Fruit fly (Drosophila melanogaster): ENCODE measurements around the gene CG42853.

Gene CG42853

dm6 chr3L:18102161-18102565 is 19.6 kb downstream of the CG42853 start (continued):
- TF ChIP-seq nau (GFP tag; optimal IDR thresholded peaks at IDR 0.05): no peak
- peak; percentile 41 for TF ChIP-seq Spps (tag; optimal IDR thresholded peaks at IDR 0.05)
- no peak for TF ChIP-seq B-H1 (GFP tag; IDR thresholded peaks at IDR 0.05)
- no peak for TF ChIP-seq Fer1 (GFP tag; optimal IDR thresholded peaks at IDR 0.05)
- TF ChIP-seq otp (GFP tag; IDR thresholded peaks at IDR 0.05): no peak
- TF ChIP-seq CG12104 (GFP tag; optimal IDR thresholded peaks at IDR 0.05): no peak
- TF ChIP-seq lilli (GFP tag; optimal IDR thresholded peaks at IDR 0.05): no peak
- TF ChIP-seq Meics (GFP tag; optimal IDR thresholded peaks at IDR 0.05): no peak
- no peak for TF ChIP-seq CG16779 (GFP tag; IDR thresholded peaks at IDR 0.05)
- TF ChIP-seq eve (GFP tag; optimal IDR thresholded peaks at IDR 0.05): no peak
- no peak for TF ChIP-seq CG1647 (GFP tag; optimal IDR thresholded peaks at IDR 0.05)
- TF ChIP-seq CG10274 (GFP tag; optimal IDR thresholded peaks at IDR 0.05): no peak
- no peak for TF ChIP-seq Hmr (GFP tag; optimal IDR thresholded peaks at IDR 0.05)
- TF ChIP-seq toy (GFP tag; IDR thresholded peaks at IDR 0.05): no peak
- no peak for TF ChIP-seq CG4730 (GFP tag; IDR thresholded peaks at IDR 0.05)
- no peak for TF ChIP-seq jumu (GFP tag; optimal IDR thresholded peaks at IDR 0.05)
- no peak for TF ChIP-seq CG10147 (GFP tag; optimal IDR thresholded peaks at IDR 0.05)
- no peak for TF ChIP-seq CG14860 (GFP tag; IDR thresholded peaks at IDR 0.05; ENCODE audit: partially characterized antibody)
- TF ChIP-seq peb (GFP tag; IDR thresholded peaks at IDR 0.05): no peak
- no peak for TF ChIP-seq CG11723 (GFP tag; optimal IDR thresholded peaks at IDR 0.05)
- TF ChIP-seq CG8478 (optimal IDR thresholded peaks at IDR 0.05): no peak
- no peak for TF ChIP-seq CG15011 (GFP tag; optimal IDR thresholded peaks at IDR 0.05)
- TF ChIP-seq CG3838 (GFP tag; optimal IDR thresholded peaks at IDR 0.05): no peak
- no peak for TF ChIP-seq Hand (GFP tag; optimal IDR thresholded peaks at IDR 0.05)
- no peak for TF ChIP-seq Gug (GFP tag; IDR thresholded peaks at IDR 0.05)
- TF ChIP-seq crc (GFP tag; optimal IDR thresholded peaks at IDR 0.05): no peak
- no peak for TF ChIP-seq Optix (GFP tag; IDR thresholded peaks at IDR 0.05)
- TF ChIP-seq chif (GFP tag; optimal IDR thresholded peaks at IDR 0.05): no peak
- TF ChIP-seq CG30020 (tag; optimal IDR thresholded peaks at IDR 0.05): peak; percentile 27
- no peak for TF ChIP-seq Lhr (GFP tag; optimal IDR thresholded peaks at IDR 0.05)
- TF ChIP-seq CG9932 (GFP tag; IDR thresholded peaks at IDR 0.05): no peak
- TF ChIP-seq CG12942 (GFP tag; optimal IDR thresholded peaks at IDR 0.05): no peak
- TF ChIP-seq h (optimal IDR thresholded peaks at IDR 0.05): no peak
- TF ChIP-seq Chrac-16 (GFP tag; optimal IDR thresholded peaks at IDR 0.05): no peak
- peak; percentile 69 for TF ChIP-seq sens (GFP tag)
- TF ChIP-seq HLH3B (GFP tag; IDR thresholded peaks at IDR 0.05): no peak
- no peak for TF ChIP-seq btn (GFP tag; optimal IDR thresholded peaks at IDR 0.05)
- TF ChIP-seq CG17186 (GFP tag; optimal IDR thresholded peaks at IDR 0.05): no peak
- no peak for TF ChIP-seq CG2129 (GFP tag; IDR thresholded peaks at IDR 0.05; ENCODE audit: partially characterized antibody)
- TF ChIP-seq CG1233 (GFP tag; optimal IDR thresholded peaks at IDR 0.05): peak; percentile 9
- TF ChIP-seq MBD-R2 (GFP tag; IDR thresholded peaks at IDR 0.05): no peak
- peak; percentile 64 for TF ChIP-seq dmrt11E (tag; optimal IDR thresholded peaks at IDR 0.05)
- peak; percentile 49 for TF ChIP-seq CG10267 (tag; optimal IDR thresholded peaks at IDR 0.05)
- TF ChIP-seq GATAe (GFP tag; conservative IDR thresholded peaks at IDR 0.05): no peak
- TF ChIP-seq gcm2 (GFP tag; optimal IDR thresholded peaks at IDR 0.05): no peak
- TF ChIP-seq dm (GFP tag; optimal IDR thresholded peaks at IDR 0.05): no peak
- no peak for TF ChIP-seq tll (GFP tag; optimal IDR thresholded peaks at IDR 0.05)
- TF ChIP-seq sug (tag; optimal IDR thresholded peaks at IDR 0.05): no peak
- TF ChIP-seq CG3163 (GFP tag; optimal IDR thresholded peaks at IDR 0.05): no peak
- no peak for TF ChIP-seq salm (tag; optimal IDR thresholded peaks at IDR 0.05)
- TF ChIP-seq az2 (GFP tag; optimal IDR thresholded peaks at IDR 0.05): peak; percentile 1
- TF ChIP-seq CG5953 (GFP tag; IDR thresholded peaks at IDR 0.05): no peak
- peak; percentile 51 for TF ChIP-seq CG7556 (GFP tag; optimal IDR thresholded peaks at IDR 0.05)
- no peak for TF ChIP-seq Camta (GFP tag; optimal IDR thresholded peaks at IDR 0.05)

All from whole organism, embryonic.